Worm (Caenorhabditis elegans) whole organism, L4 larva: ENCODE data around the gene srw-20.

Experiments used
- ceh-32 ChIP-seq: sonication (generic microtip); optimal IDR thresholded peaks from 2 replicates; lab custom pipeline; 2016; ENCODE audit warnings: mild to moderate bottlenecking, missing genetic modification characterization, missing compliant biosample characterization; ENCODE audit not compliant: poor library complexity
- egl-27 ChIP-seq: sonication (generic microtip); optimal IDR thresholded peaks from 3 replicates; lab custom pipeline; 2017; ENCODE audit warnings: missing biosample characterization, missing genetic modification reagents, missing genetic modification characterization

DNA sequence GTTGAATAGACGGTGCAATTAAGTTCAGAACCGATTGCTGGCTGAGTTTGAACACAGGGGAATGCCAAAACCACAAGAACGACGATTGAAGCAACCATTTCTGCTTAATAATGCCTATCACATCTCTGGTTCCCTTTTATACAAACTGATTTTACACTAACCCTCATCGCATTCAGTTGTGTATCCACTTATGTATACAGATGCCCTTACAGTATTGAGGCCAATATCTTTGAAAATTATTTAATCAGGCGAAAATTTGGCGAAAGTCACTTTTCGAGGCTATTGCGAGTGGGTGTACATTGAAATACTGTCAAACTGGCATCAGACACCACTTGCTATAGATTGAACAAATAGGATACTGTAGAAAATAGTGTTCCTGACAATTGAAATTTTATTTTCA is 19.0 kb upstream of the srw-20 start, which contains the start of the genes ZK218.3 and ZK218.4:
- TF ChIP-seq egl-27 (tag; lab: Kevin White, UChicago) = no peak
- TF ChIP-seq ceh-32 = no peak
